Worm (Caenorhabditis elegans): ENCODE results near the gene piga-1.

piga-1 gene

DNA sequence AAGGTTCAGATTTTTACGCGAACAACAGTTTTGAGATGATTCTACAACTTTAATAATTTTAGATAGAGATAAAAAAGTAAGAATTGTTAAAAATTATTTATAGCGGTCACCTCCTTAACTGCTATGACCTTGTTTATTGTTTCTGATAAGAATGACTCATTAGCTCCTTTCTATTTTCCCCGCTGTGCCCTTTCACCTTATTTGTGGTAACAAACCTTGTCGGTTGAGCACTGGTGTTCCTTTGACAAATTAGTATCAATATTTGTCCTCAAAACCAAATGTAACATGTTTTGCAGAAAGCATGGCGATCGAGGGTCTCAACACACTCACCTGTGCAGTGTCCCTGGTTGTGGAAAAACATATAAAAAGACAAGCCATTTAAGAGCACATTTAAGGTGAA lies 34.9 kb downstream of the piga-1 start:
- TF ChIP-seq snpc-4 (GFP tag; optimal IDR thresholded peaks at IDR 0.05) = no peak
- TF ChIP-seq snpc-4 (tag; optimal IDR thresholded peaks at IDR 0.05) = no peak
- no peak for TF ChIP-seq rec-8 (tag; optimal IDR thresholded peaks at IDR 0.05)

DNA sequence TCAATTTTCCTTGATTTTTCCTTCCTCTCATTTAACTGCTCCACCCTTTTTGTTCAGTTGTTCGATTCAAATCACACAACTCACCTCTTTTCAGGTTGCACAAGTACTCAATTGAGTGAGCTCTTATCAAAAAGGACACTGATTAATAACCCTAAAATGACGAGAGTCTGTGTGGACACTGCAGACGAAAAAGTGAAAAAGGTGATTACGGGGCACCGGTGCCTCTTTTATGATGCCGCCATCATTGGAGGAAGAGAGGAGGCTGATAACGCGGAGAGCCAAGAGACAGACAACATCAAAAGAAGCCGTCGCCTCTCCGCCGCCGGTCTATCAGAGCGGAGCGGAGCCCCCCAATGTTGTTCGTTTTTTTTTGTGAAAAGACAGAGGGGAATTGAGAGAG lies 36.3 kb downstream of the piga-1 start, which contains the start of gene sptf-2:
sptf-2 (plus strand) TSS at position 297 of the 400 bp plus-strand sequence.
- TF ChIP-seq zfh-2 (GFP tag; conservative IDR thresholded peaks at IDR 0.05) (no peak), lsl-1 (GFP tag; optimal IDR thresholded peaks at IDR 0.05) (no peak), tbp1 (GFP tag; optimal IDR thresholded peaks at IDR 0.05) (no peak), atf-7 (tag; optimal IDR thresholded peaks at IDR 0.05) (peak; percentile 25), snpc-4 (GFP tag; optimal IDR thresholded peaks at IDR 0.05) (no peak), snpc-4 (tag; optimal IDR thresholded peaks at IDR 0.05) (no peak), snpc-3.4 (tag; optimal IDR thresholded peaks at IDR 0.05) (no peak), nhr-90 (tag; optimal IDR thresholded peaks at IDR 0.05) (no peak), unc-62 (GFP tag; optimal IDR thresholded peaks at IDR 0.05) (no peak), nhr-120 (GFP tag; IDR thresholded peaks at IDR 0.05) (no peak), mcd-1 (GFP tag; IDR thresholded peaks at IDR 0.05) (no peak), pha-4 (tag; optimal IDR thresholded peaks at IDR 0.05) (no peak), F23B12.7 (tag; optimal IDR thresholded peaks at IDR 0.05; ENCODE audit: insufficient read depth) (no peak), hmg-20 (GFP tag; IDR thresholded peaks at IDR 0.05) (no peak), madf-8 (GFP tag; conservative IDR thresholded peaks at IDR 0.05) (no peak), B0336.3 (GFP tag; IDR thresholded peaks at IDR 0.05) (no peak), ztf-3 (GFP tag; optimal IDR thresholded peaks at IDR 0.05) (no peak), attf-3 (GFP tag; conservative IDR thresholded peaks at IDR 0.05) (no peak), Y53G8AR.9 (GFP tag; conservative IDR thresholded peaks at IDR 0.05) (no peak), sdz-38 (tag; optimal IDR thresholded peaks at IDR 0.05) (no peak), T26A5.8 (tag; optimal IDR thresholded peaks at IDR 0.05) (no peak), ztf-25 (GFP tag; IDR thresholded peaks at IDR 0.05) (no peak), gei-17 (GFP tag; optimal IDR thresholded peaks at IDR 0.05) (no peak), sptf-2 (GFP tag; optimal IDR thresholded peaks at IDR 0.05) (peak; percentile 99), xnd-1 (tag; optimal IDR thresholded peaks at IDR 0.05) (no peak), rcor-1 (GFP tag; IDR thresholded peaks at IDR 0.05) (no peak), K11D2.4 (GFP tag; IDR thresholded peaks at IDR 0.05) (no peak), tbx-9 (tag; optimal IDR thresholded peaks at IDR 0.05; ENCODE audit: borderline replicate concordance) (no peak), lir-1 (GFP tag; conservative IDR thresholded peaks at IDR 0.05) (no peak), egl-18 (GFP tag; IDR thresholded peaks at IDR 0.05) (no peak), zim-3 (tag; optimal IDR thresholded peaks at IDR 0.05) (no peak), nfyb-1 (GFP tag; IDR thresholded peaks at IDR 0.05) (no peak), F52B5.7 (tag; optimal IDR thresholded peaks at IDR 0.05) (no peak), him-1 (tag; optimal IDR thresholded peaks at IDR 0.05) (no peak), madf-3 (GFP tag; IDR thresholded peaks at IDR 0.05) (no peak), hmg-1.2 (GFP tag; IDR thresholded peaks at IDR 0.05) (peak; percentile 16; the same call in 1 of the 2 replicates), aptf-3 (GFP tag; IDR thresholded peaks at IDR 0.05) (no peak), D2030.7 (GFP tag; IDR thresholded peaks at IDR 0.05) (no peak), ztf-28 (GFP tag; IDR thresholded peaks at IDR 0.05) (no peak), athp-1 (tag; optimal IDR thresholded peaks at IDR 0.05) (no peak), madf-6 (GFP tag; IDR thresholded peaks at IDR 0.05) (no peak), T07F8.4 (tag; optimal IDR thresholded peaks at IDR 0.05) (no peak), lin-35 (GFP tag; optimal IDR thresholded peaks at IDR 0.05) (no peak), ztf-22 (GFP tag; optimal IDR thresholded peaks at IDR 0.05) (peak; percentile 23), F10E7.11 (tag; optimal IDR thresholded peaks at IDR 0.05) (no peak), F57C9.4 (tag; optimal IDR thresholded peaks at IDR 0.05) (no peak), ztf-6 (GFP tag; IDR thresholded peaks at IDR 0.05) (no peak)
